Fruit fly (Drosophila melanogaster): ENCODE measurements around the gene Tsp3A.

Gene Tsp3A

dm6 chrX:2619651-2620050 lies at the start of gene Tsp3A, which contains the start of gene Seipin (continued):
- TF ChIP-seq Jarid2 (GFP tag; optimal IDR thresholded peaks at IDR 0.05) (no peak), Chrac-16 (GFP tag; optimal IDR thresholded peaks at IDR 0.05) (peak; percentile 73), dmrt11E (tag; optimal IDR thresholded peaks at IDR 0.05) (peak; percentile 58), gt (GFP tag; IDR thresholded peaks at IDR 0.05) (peak; percentile 53; the same call in 1 of the 2 replicates), pho (GFP tag; optimal IDR thresholded peaks at IDR 0.05) (peak; percentile 84), CG1602 (GFP tag; optimal IDR thresholded peaks at IDR 0.05) (peak; percentile 65), kah (GFP tag; optimal IDR thresholded peaks at IDR 0.05) (peak; percentile 79), oc (tag; optimal IDR thresholded peaks at IDR 0.05) (no peak), CG1792 (GFP tag; optimal IDR thresholded peaks at IDR 0.05) (peak; percentile 74), CG10209 (GFP tag; optimal IDR thresholded peaks at IDR 0.05) (peak; percentile 80), CG3726 (GFP tag; IDR thresholded peaks at IDR 0.05) (peak; percentile 74; the same call in 2 of the 3 replicates), CG16813 (GFP tag; IDR thresholded peaks at IDR 0.05; ENCODE audit: partially characterized antibody) (peak; percentile 40; the same call in 1 of the 3 replicates), CG17568 (GFP tag; optimal IDR thresholded peaks at IDR 0.05) (no peak), ftz-f1 (GFP tag; optimal IDR thresholded peaks at IDR 0.05) (peak; percentile 65), tap (tag; optimal IDR thresholded peaks at IDR 0.05) (no peak), CG6175 (GFP tag; IDR thresholded peaks at IDR 0.05) (peak; percentile 80; the same call in 2 of the 3 replicates), fu2 (GFP tag; optimal IDR thresholded peaks at IDR 0.05) (peak; percentile 45), CG15514 (GFP tag; optimal IDR thresholded peaks at IDR 0.05) (peak; percentile 87), Aef1 (GFP tag; IDR thresholded peaks at IDR 0.05) (peak; percentile 84), CG32772 (GFP tag; IDR thresholded peaks at IDR 0.05) (peak; percentile 85), trh (GFP tag; optimal IDR thresholded peaks at IDR 0.05) (no peak), Atf6 (GFP tag; IDR thresholded peaks at IDR 0.05) (peak; percentile 89), Oaz (GFP tag; IDR thresholded peaks at IDR 0.05) (peak; percentile 76), pita (GFP tag; optimal IDR thresholded peaks at IDR 0.05) (no peak), danr (GFP tag; IDR thresholded peaks at IDR 0.05) (peak; percentile 61), CG7786 (GFP tag; optimal IDR thresholded peaks at IDR 0.05) (peak; percentile 85), NFAT (GFP tag; IDR thresholded peaks at IDR 0.05) (peak; percentile 92), CG2120 (GFP tag; optimal IDR thresholded peaks at IDR 0.05) (peak; percentile 94), nerfin-2 (GFP tag; IDR thresholded peaks at IDR 0.05; ENCODE audit: partially characterized antibody) (0 out of 2 replicates have a peak, but pooled peaks have one; percentile 62), phol (tag; optimal IDR thresholded peaks at IDR 0.05) (peak; percentile 75), btn (GFP tag; optimal IDR thresholded peaks at IDR 0.05) (peak; percentile 58), org-1 (GFP tag; optimal IDR thresholded peaks at IDR 0.05) (peak; percentile 83), exex (tag; optimal IDR thresholded peaks at IDR 0.05) (peak; percentile 95), CG2678 (tag; optimal IDR thresholded peaks at IDR 0.05) (peak; percentile 91), MTF-1 (GFP tag; optimal IDR thresholded peaks at IDR 0.05; ENCODE audit: borderline replicate concordance) (peak; percentile 59), CG11247 (GFP tag; IDR thresholded peaks at IDR 0.05) (peak; percentile 80), odd (GFP tag; optimal IDR thresholded peaks at IDR 0.05) (no peak), CG10267 (tag; optimal IDR thresholded peaks at IDR 0.05) (peak; percentile 67), CG30431 (GFP tag; optimal IDR thresholded peaks at IDR 0.05) (peak; percentile 61), CG14860 (GFP tag; IDR thresholded peaks at IDR 0.05; ENCODE audit: partially characterized antibody) (no peak), bbx (GFP tag; IDR thresholded peaks at IDR 0.05; ENCODE audit: partially characterized antibody) (peak; percentile 70), CG6813 (GFP tag; optimal IDR thresholded peaks at IDR 0.05) (peak; percentile 80), knrl (GFP tag; IDR thresholded peaks at IDR 0.05; ENCODE audit: partially characterized antibody) (no peak), gcm2 (GFP tag; optimal IDR thresholded peaks at IDR 0.05) (peak; percentile 58), trem (tag; optimal IDR thresholded peaks at IDR 0.05) (peak; percentile 58), Dref (GFP tag; IDR thresholded peaks at IDR 0.05) (peak; percentile 65), CG32532 (GFP tag; IDR thresholded peaks at IDR 0.05) (peak; percentile 93), Vsx1 (GFP tag; optimal IDR thresholded peaks at IDR 0.05) (no peak), CG11504 (tag; optimal IDR thresholded peaks at IDR 0.05) (no peak), BtbVII (GFP tag; optimal IDR thresholded peaks at IDR 0.05) (peak; percentile 89)
